Worm (Caenorhabditis elegans) whole organism, L2 larva: ENCODE measurements around the gene T10G3.1.

Source experiments
- Y55F3AM.14 ChIP-seq: fragments of 200-800 bp; sonication (Bioruptor generic); optimal IDR thresholded peaks from 2 replicates; lab custom pipeline; 2018; ENCODE audit warnings: mild to moderate bottlenecking, missing genetic modification characterization, missing compliant biosample characterization
- ZK546.5 ChIP-seq: sonication (generic microtip); optimal IDR thresholded peaks from 2 replicates; lab custom pipeline; 2017; ENCODE audit warnings: missing biosample characterization, missing genetic modification characterization
- aly-2 ChIP-seq: fragments of 150-350 bp; optimal IDR thresholded peaks from 2 replicates; lab custom pipeline; 2014; ENCODE audit warnings: missing biosample characterization, missing genetic modification characterization
- blmp-1 ChIP-seq: sonication (generic microtip); optimal IDR thresholded peaks from 2 replicates; lab custom pipeline; 2017; ENCODE audit warnings: missing genetic modification characterization, mild to moderate bottlenecking, missing compliant biosample characterization, antibody characterized with exemption, moderate library complexity; ENCODE audit not compliant: insufficient read depth
- ceh-16 ChIP-seq: fragments of 150-350 bp; optimal IDR thresholded peaks from 2 replicates; lab custom pipeline; 2014; ENCODE audit warnings: missing biosample characterization, missing genetic modification characterization
- ceh-82 ChIP-seq: fragments of 150-350 bp; optimal IDR thresholded peaks from 2 replicates; lab custom pipeline; 2014; ENCODE audit warnings: missing biosample characterization, missing genetic modification characterization
- crh-2 ChIP-seq: sonication (generic microtip); optimal IDR thresholded peaks from 2 replicates; lab custom pipeline; 2017; ENCODE audit warnings: missing biosample characterization, missing genetic modification characterization
- dmd-4 ChIP-seq: sonication (generic microtip); optimal IDR thresholded peaks from 2 replicates; lab custom pipeline; 2017; ENCODE audit warnings: missing biosample characterization, missing genetic modification characterization
- egl-27 ChIP-seq: sonication (generic microtip); optimal IDR thresholded peaks from 3 replicates; lab custom pipeline; 2017; ENCODE audit warnings: missing biosample characterization, missing genetic modification reagents, missing genetic modification characterization
- elt-3 ChIP-seq: sonication (generic microtip); optimal IDR thresholded peaks from 2 replicates; lab custom pipeline; 2017; ENCODE audit warnings: missing biosample characterization, missing genetic modification characterization
- fos-1 ChIP-seq: fragments of 150-350 bp; optimal IDR thresholded peaks from 2 replicates; lab custom pipeline; 2014; ENCODE audit warnings: missing biosample characterization, missing genetic modification characterization
- gmeb-1 ChIP-seq: fragments of 150-350 bp; optimal IDR thresholded peaks from 2 replicates; lab custom pipeline; 2014; ENCODE audit warnings: missing biosample characterization, missing genetic modification characterization
- lin-11 ChIP-seq: fragments of 150-350 bp; sonication (generic microtip); optimal IDR thresholded peaks from 2 replicates; lab custom pipeline; 2014; ENCODE audit warnings: missing biosample characterization, missing genetic modification characterization, inconsistent platforms, mixed read lengths
- lin-13 ChIP-seq: fragments of 150-350 bp; optimal IDR thresholded peaks from 2 replicates; lab custom pipeline; 2014; ENCODE audit warnings: missing biosample characterization, missing genetic modification reagents, missing genetic modification characterization
- lin-39 ChIP-seq: fragments of 150-350 bp; optimal IDR thresholded peaks from 2 replicates; lab custom pipeline; 2014; ENCODE audit warnings: missing biosample characterization, missing genetic modification reagents, missing genetic modification characterization
- lsy-2 ChIP-seq, 2 experiments: fragments of 150-350 bp in 1 of 2; sonication (generic microtip) in 1 of 2; optimal IDR thresholded peaks; 2 replicates each; lab custom pipeline; 2014 to 2017; ENCODE audit warnings: missing biosample characterization in 2 of 2, missing genetic modification characterization in 2 of 2
- mab-5 ChIP-seq: fragments of 150-350 bp; optimal IDR thresholded peaks from 2 replicates; lab custom pipeline; 2014; ENCODE audit warnings: missing biosample characterization, missing genetic modification characterization
- mdl-1 ChIP-seq, 2 experiments: fragments of 150-350 bp in 1 of 2; sonication (generic microtip) in 1 of 2; optimal IDR thresholded peaks; 2 replicates each; lab custom pipeline; 2017; ENCODE audit warnings: missing biosample characterization in 2 of 2, missing genetic modification characterization in 2 of 2
- nhr-10 ChIP-seq: sonication (generic microtip); optimal IDR thresholded peaks from 2 replicates; lab custom pipeline; 2017; ENCODE audit warnings: missing biosample characterization, missing genetic modification characterization
- nhr-11 ChIP-seq: fragments of 150-350 bp; optimal IDR thresholded peaks from 2 replicates; lab custom pipeline; 2014; ENCODE audit warnings: missing biosample characterization, missing genetic modification characterization
- nhr-129 ChIP-seq: fragments of 150-350 bp; optimal IDR thresholded peaks from 2 replicates; lab custom pipeline; 2014; ENCODE audit warnings: missing biosample characterization, missing genetic modification characterization
- nhr-21 ChIP-seq: fragments of 150-350 bp; optimal IDR thresholded peaks from 2 replicates; lab custom pipeline; 2014; ENCODE audit warnings: missing biosample characterization, missing genetic modification characterization
- nhr-23 ChIP-seq: fragments of 150-350 bp; optimal IDR thresholded peaks from 2 replicates; lab custom pipeline; 2014; ENCODE audit warnings: missing biosample characterization, missing genetic modification reagents, missing genetic modification characterization
- nhr-25 ChIP-seq: fragments of 150-350 bp; sonication (generic microtip); optimal IDR thresholded peaks from 3 replicates; lab custom pipeline; 2014; ENCODE audit warnings: missing biosample characterization, missing genetic modification characterization
- nhr-77 ChIP-seq: fragments of 150-350 bp; optimal IDR thresholded peaks from 2 replicates; lab custom pipeline; 2014; ENCODE audit warnings: missing biosample characterization, missing genetic modification characterization
- peb-1 ChIP-seq: fragments of 150-350 bp; optimal IDR thresholded peaks from 2 replicates; lab custom pipeline; 2014; ENCODE audit warnings: missing biosample characterization, missing genetic modification characterization
- skn-1 ChIP-seq: sonication (generic microtip); optimal IDR thresholded peaks from 2 replicates; lab custom pipeline; 2017; ENCODE audit warnings: missing biosample characterization, missing genetic modification characterization
- sma-3 ChIP-seq: sonication (generic microtip); optimal IDR thresholded peaks from 2 replicates; lab custom pipeline; 2016; ENCODE audit warnings: missing genetic modification reagents, missing genetic modification characterization, missing compliant biosample characterization
- snpc-4 ChIP-seq: fragments of 150-350 bp; optimal IDR thresholded peaks from 2 replicates; lab custom pipeline; 2014; ENCODE audit warnings: missing biosample characterization, missing genetic modification characterization
- unc-39 ChIP-seq: fragments of 150-350 bp; optimal IDR thresholded peaks from 2 replicates; lab custom pipeline; 2014; ENCODE audit warnings: missing biosample characterization, missing genetic modification characterization
- unc-55 ChIP-seq: fragments of 150-350 bp; sonication (generic microtip); optimal IDR thresholded peaks from 3 replicates; lab custom pipeline; 2014; ENCODE audit warnings: missing biosample characterization, missing genetic modification reagents, missing genetic modification characterization
- unc-62 ChIP-seq: fragments of 150-350 bp; optimal IDR thresholded peaks from 2 replicates; lab custom pipeline; 2014; ENCODE audit warnings: missing biosample characterization, missing genetic modification reagents, missing genetic modification characterization
- zag-1 ChIP-seq: fragments of 150-350 bp; optimal IDR thresholded peaks from 2 replicates; lab custom pipeline; 2014; ENCODE audit warnings: missing biosample characterization, missing genetic modification characterization
- ztf-1 ChIP-seq: fragments of 200-800 bp; sonication (Bioruptor generic); conservative IDR thresholded peaks from 2 replicates; pipeline ENCODE4 v1.3.6; 2022; ENCODE audit warnings: missing genetic modification characterization, missing compliant biosample characterization
- ztf-4 ChIP-seq: fragments of 150-350 bp; optimal IDR thresholded peaks from 2 replicates; lab custom pipeline; 2014; ENCODE audit warnings: missing biosample characterization, missing genetic modification characterization

The T10G3.1 gene

DNA sequence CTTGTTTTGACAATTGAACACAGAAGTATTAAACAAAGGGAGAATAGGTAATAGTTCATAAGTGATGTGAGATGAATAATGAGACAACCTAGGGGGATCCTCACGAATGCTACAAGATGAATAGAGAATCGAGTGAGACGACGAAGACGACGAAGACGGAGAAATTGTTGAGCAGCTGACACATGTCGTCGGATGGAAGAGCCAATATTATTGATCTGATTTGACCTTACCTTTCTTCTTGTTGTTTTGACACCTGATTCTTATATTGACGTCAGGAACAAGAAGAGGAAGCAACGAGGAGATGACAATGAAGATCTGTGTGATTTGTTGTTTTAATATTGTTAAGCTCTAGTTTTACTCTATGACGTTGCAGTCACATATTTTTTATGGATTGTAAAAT lies at the start of gene T10G3.1:
Gene T10G3.1, minus strand, starts transcription at position 213 of the 400 bp plus-strand sequence.
- TF ChIP-seq peb-1 (no peak), lsy-2 (tag; optimal IDR thresholded peaks at IDR 0.05; lab: Kevin White, UChicago) (peak in 1 of 2 experiments; percentile 27), mab-5 (tag; lab: Kevin White, UChicago) (peak; percentile 8), nhr-129 (tag; lab: Kevin White, UChicago) (peak; percentile 62)

- TF ChIP-seq dmd-4 (tag; lab: Kevin White, UChicago) = no peak
- no peak for TF ChIP-seq unc-62
- no peak for TF ChIP-seq snpc-4
- no peak for TF ChIP-seq nhr-129 (tag; lab: Kevin White, UChicago)
Measured at ce11 chrV:13523194-13523593, 49.7 kb upstream of the T10G3.1 start, which contains the start of gene R11G10.3. Gene R11G10.3 (plus strand): TSS chrV:13523494.

- TF ChIP-seq ceh-82 (tag; lab: Kevin White, UChicago) = no peak
- TF ChIP-seq mab-5 (tag; lab: Kevin White, UChicago) = no peak
- no peak for TF ChIP-seq aly-2 (tag; lab: Kevin White, UChicago)
- TF ChIP-seq crh-2 = no peak
- TF ChIP-seq nhr-21 = no peak
- no peak for TF ChIP-seq lin-11 (tag; lab: Kevin White, UChicago)
- TF ChIP-seq nhr-25 (tag; lab: Kevin White, UChicago) = no peak
- no peak for TF ChIP-seq lin-39
- TF ChIP-seq nhr-23 (tag; lab: Kevin White, UChicago) = no peak
- no peak for TF ChIP-seq gmeb-1 (tag; lab: Kevin White, UChicago)
- no peak for TF ChIP-seq nhr-10 (tag; lab: Kevin White, UChicago)
- TF ChIP-seq zag-1 = no peak
- no peak for TF ChIP-seq sma-3
- TF ChIP-seq elt-3 (tag; lab: Kevin White, UChicago) = no peak
- TF ChIP-seq ZK546.5 (tag; lab: Kevin White, UChicago) = no peak
- TF ChIP-seq peb-1 = no peak
- no peak for TF ChIP-seq nhr-11 (tag; lab: Kevin White, UChicago)
- no peak for TF ChIP-seq dmd-4 (tag; lab: Kevin White, UChicago)
Measured at ce11 chrV:13515115-13515514, 41.6 kb upstream of the T10G3.1 start, which contains the start of gene semi-1. Gene semi-1 (minus strand): TSS chrV:13515215.

- TF ChIP-seq nhr-77 (tag; lab: Kevin White, UChicago) (no peak), ZK546.5 (tag; lab: Kevin White, UChicago) (no peak), skn-1 (tag; lab: Kevin White, UChicago) (no peak), unc-39 (no peak), ceh-16 (tag; lab: Kevin White, UChicago) (no peak)
Measured at ce11 chrV:13512515-13512914, 39.0 kb upstream of the T10G3.1 start.

DNA sequence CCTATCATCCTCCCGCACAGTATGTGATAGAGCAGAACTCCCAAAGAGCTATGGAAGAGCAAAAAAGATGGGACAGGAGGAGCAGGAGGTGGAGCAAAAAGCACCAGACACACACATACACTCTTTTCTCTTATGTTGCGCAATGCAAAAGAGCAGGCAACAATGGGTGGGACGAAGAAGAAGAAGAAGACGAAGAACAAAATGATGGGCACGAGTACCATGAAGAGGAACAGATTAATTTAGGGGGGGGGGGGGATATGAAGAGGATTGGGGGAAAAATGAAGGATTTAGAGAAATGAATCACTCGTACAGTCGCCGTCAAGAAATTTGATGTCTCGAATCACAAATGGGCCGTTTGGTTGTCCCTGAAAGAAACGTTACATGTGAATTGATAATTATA lies 38.1 kb upstream of the T10G3.1 start, which contains the start of gene avr-15:
Gene avr-15, minus strand, starts transcription at position 101 of the 400 bp plus-strand sequence.
- TF ChIP-seq unc-39 = no peak
- TF ChIP-seq fos-1 = no peak
- TF ChIP-seq nhr-23 (tag; lab: Kevin White, UChicago) = no peak
- no peak for TF ChIP-seq nhr-21
- no peak for TF ChIP-seq blmp-1 (tag; lab: Kevin White, UChicago)

- no peak for TF ChIP-seq blmp-1 (tag; lab: Kevin White, UChicago)
- no peak for TF ChIP-seq snpc-4
- no peak for TF ChIP-seq unc-55 (GFP tag; lab: Kevin White, UChicago)
- TF ChIP-seq ztf-4 (tag; lab: Kevin White, UChicago) = no peak
- no peak for TF ChIP-seq egl-27
- no peak for TF ChIP-seq nhr-21
- no peak for TF ChIP-seq mdl-1 (tag; optimal IDR thresholded peaks at IDR 0.05; lab: Kevin White, UChicago)
- TF ChIP-seq dmd-4 (tag; lab: Kevin White, UChicago) = no peak
- TF ChIP-seq lin-11 (tag; lab: Kevin White, UChicago) = no peak
- TF ChIP-seq crh-2 = no peak
- no peak for TF ChIP-seq ztf-1 (GFP tag; lab: Robert Waterston, UW)
- no peak for TF ChIP-seq unc-39
- no peak for TF ChIP-seq Y55F3AM.14
- no peak for TF ChIP-seq lin-13 (GFP tag; lab: Kevin White, UChicago)
- TF ChIP-seq nhr-11 (tag; lab: Kevin White, UChicago) = no peak
Measured at ce11 chrV:13506321-13506720, 32.8 kb upstream of the T10G3.1 start, which contains the start of gene R11G10.4. Gene R11G10.4 (plus strand): TSS chrV:13506621.
